Worm (Caenorhabditis elegans): ENCODE data around the gene scvp-1.

The scvp-1 gene

ce11 chrV:10931189-10931588 is at the start of gene scvp-1:
Gene scvp-1 (minus strand): TSS chrV:10931289.
- TF ChIP-seq lin-13 (tag; optimal IDR thresholded peaks at IDR 0.05), result no peak
- no peak for TF ChIP-seq blmp-1 (tag; optimal IDR thresholded peaks at IDR 0.05)
- TF ChIP-seq mep-1 (tag; optimal IDR thresholded peaks at IDR 0.05), result no peak
- no peak for TF ChIP-seq nhr-12 (tag; optimal IDR thresholded peaks at IDR 0.05)
- no peak for TF ChIP-seq ztf-11 (tag; optimal IDR thresholded peaks at IDR 0.05)
- TF ChIP-seq elt-1 (tag; optimal IDR thresholded peaks at IDR 0.05; ENCODE audit: borderline replicate concordance, insufficient read depth), result no peak
- no peak for TF ChIP-seq snpc-4 (tag; optimal IDR thresholded peaks at IDR 0.05)
- no peak for TF ChIP-seq unc-62 (GFP tag; optimal IDR thresholded peaks at IDR 0.05)
- TF ChIP-seq mab-5 (tag; optimal IDR thresholded peaks at IDR 0.05), result no peak
- TF ChIP-seq nhr-237 (tag; optimal IDR thresholded peaks at IDR 0.05), result no peak
- TF ChIP-seq ham-2 (GFP tag; optimal IDR thresholded peaks at IDR 0.05), result no peak

ce11 chrV:10975091-10975490 is 44.0 kb upstream of the scvp-1 start:
- no peak for TF ChIP-seq hlh-1 (tag; optimal IDR thresholded peaks at IDR 0.05)
- no peak for TF ChIP-seq lin-13 (tag; optimal IDR thresholded peaks at IDR 0.05)
- TF ChIP-seq nhr-12 (tag; optimal IDR thresholded peaks at IDR 0.05), result no peak
- no peak for TF ChIP-seq unc-120 (tag; optimal IDR thresholded peaks at IDR 0.05; ENCODE audit: poor library complexity, severe bottlenecking)
- no peak for TF ChIP-seq cnd-1 (tag; optimal IDR thresholded peaks at IDR 0.05)
- no peak for TF ChIP-seq sem-2 (GFP tag; optimal IDR thresholded peaks at IDR 0.05)
- TF ChIP-seq ceh-39 (tag; optimal IDR thresholded peaks at IDR 0.05), result no peak
- no peak for TF ChIP-seq M03D4.4 (tag; optimal IDR thresholded peaks at IDR 0.05)

- TF ChIP-seq tbx-8 (GFP tag; optimal IDR thresholded peaks at IDR 0.05) (no peak), ceh-39 (tag; optimal IDR thresholded peaks at IDR 0.05) (no peak), snpc-4 (tag; optimal IDR thresholded peaks at IDR 0.05) (no peak), ztf-11 (tag; optimal IDR thresholded peaks at IDR 0.05) (no peak), nhr-12 (tag; optimal IDR thresholded peaks at IDR 0.05) (no peak), unc-120 (tag; optimal IDR thresholded peaks at IDR 0.05; ENCODE audit: poor library complexity, severe bottlenecking) (no peak), ceh-83 (GFP tag; optimal IDR thresholded peaks at IDR 0.05) (no peak), sem-2 (GFP tag; optimal IDR thresholded peaks at IDR 0.05) (no peak)
Observed at ce11 chrV:10970930-10971329, 39.8 kb upstream of the scvp-1 start.

ce11 chrV:10970070-10970469 is 39.0 kb upstream of the scvp-1 start, which contains the start of gene F17C11.22:
Gene F17C11.22 (minus strand): TSS chrV:10970170.
- TF ChIP-seq unc-39 (tag; optimal IDR thresholded peaks at IDR 0.05) (no peak), nhr-237 (tag; optimal IDR thresholded peaks at IDR 0.05) (no peak), ham-2 (GFP tag; optimal IDR thresholded peaks at IDR 0.05) (no peak), bed-3 (GFP tag; optimal IDR thresholded peaks at IDR 0.05) (no peak), mep-1 (tag; optimal IDR thresholded peaks at IDR 0.05) (no peak), drap-1 (GFP tag; optimal IDR thresholded peaks at IDR 0.05) (no peak), ceh-83 (GFP tag; optimal IDR thresholded peaks at IDR 0.05) (no peak), sptf-1 (tag; optimal IDR thresholded peaks at IDR 0.05) (no peak), lsy-2 (tag; optimal IDR thresholded peaks at IDR 0.05) (no peak), nhr-2 (tag; optimal IDR thresholded peaks at IDR 0.05) (no peak), M03D4.4 (tag; optimal IDR thresholded peaks at IDR 0.05) (no peak), mls-2 (tag; optimal IDR thresholded peaks at IDR 0.05) (no peak), sem-2 (GFP tag; optimal IDR thresholded peaks at IDR 0.05) (no peak), pha-4 (tag; optimal IDR thresholded peaks at IDR 0.05) (no peak), ceh-43 (GFP tag; optimal IDR thresholded peaks at IDR 0.05) (no peak), lin-32 (GFP tag; optimal IDR thresholded peaks at IDR 0.05) (no peak)

ce11 chrV:10967594-10968273 is 36.6 kb upstream of the scvp-1 start:
- TF ChIP-seq cnd-1 (tag; optimal IDR thresholded peaks at IDR 0.05), result no peak
- TF ChIP-seq M03D4.4 (tag; optimal IDR thresholded peaks at IDR 0.05), result no peak
- no peak for TF ChIP-seq elt-3 (tag; optimal IDR thresholded peaks at IDR 0.05)

ce11 chrV:10966874-10967273 is 35.8 kb upstream of the scvp-1 start:
- no peak for TF ChIP-seq lsy-2 (tag; optimal IDR thresholded peaks at IDR 0.05)
- TF ChIP-seq tbx-8 (GFP tag; optimal IDR thresholded peaks at IDR 0.05), result no peak
- TF ChIP-seq nhr-12 (tag; optimal IDR thresholded peaks at IDR 0.05), result no peak
- TF ChIP-seq ceh-83 (GFP tag; optimal IDR thresholded peaks at IDR 0.05), result no peak
- no peak for TF ChIP-seq ceh-43 (GFP tag; optimal IDR thresholded peaks at IDR 0.05)
- no peak for TF ChIP-seq M03D4.4 (tag; optimal IDR thresholded peaks at IDR 0.05)
- no peak for TF ChIP-seq pha-4 (tag; optimal IDR thresholded peaks at IDR 0.05)
- TF ChIP-seq elt-3 (tag; optimal IDR thresholded peaks at IDR 0.05), result no peak
- no peak for TF ChIP-seq ztf-11 (tag; optimal IDR thresholded peaks at IDR 0.05)
- TF ChIP-seq cnd-1 (tag; optimal IDR thresholded peaks at IDR 0.05), result no peak
- no peak for TF ChIP-seq drap-1 (GFP tag; optimal IDR thresholded peaks at IDR 0.05)
- no peak for TF ChIP-seq ham-2 (GFP tag; optimal IDR thresholded peaks at IDR 0.05)
- no peak for TF ChIP-seq bed-3 (GFP tag; optimal IDR thresholded peaks at IDR 0.05)
- no peak for TF ChIP-seq sem-2 (GFP tag; optimal IDR thresholded peaks at IDR 0.05)
- no peak for TF ChIP-seq nhr-237 (tag; optimal IDR thresholded peaks at IDR 0.05)
- TF ChIP-seq nhr-2 (tag; optimal IDR thresholded peaks at IDR 0.05), result no peak
